Worm (Caenorhabditis elegans) whole organism, early embryonic: ENCODE data around the gene K10C2.2.

Source experiments
- B0310.2 ChIP-seq: sonication (generic microtip); optimal IDR thresholded peaks from 2 replicates; lab custom pipeline; 2016; ENCODE audit warnings: mild to moderate bottlenecking, missing genetic modification characterization, missing compliant biosample characterization
- F13C5.2 ChIP-seq: sonication (generic microtip); optimal IDR thresholded peaks from 2 replicates; lab custom pipeline; 2017; ENCODE audit warnings: mild to moderate bottlenecking, missing genetic modification characterization, inconsistent platforms, missing compliant biosample characterization
- aly-1 ChIP-seq: sonication (generic microtip); optimal IDR thresholded peaks from 2 replicates; lab custom pipeline; 2016; ENCODE audit warnings: missing genetic modification characterization, missing compliant biosample characterization
- ama-1 ChIP-seq: fragments of 150-350 bp; optimal IDR thresholded peaks from 2 replicates; lab custom pipeline; 2014
- ceh-13 ChIP-seq: fragments of 200-800 bp; sonication (Bioruptor generic); optimal IDR thresholded peaks from 2 replicates; lab custom pipeline; 2018; ENCODE audit warnings: mild to moderate bottlenecking, missing genetic modification characterization, missing compliant biosample characterization
- flt-1 ChIP-seq: fragments of 200-800 bp; sonication (Bioruptor generic); IDR thresholded peaks from 2 replicates; pipeline ENCODE4 v1.3.6; 2022; ENCODE audit warnings: missing genetic modification characterization, missing compliant biosample characterization
- hmg-4 ChIP-seq: fragments of 200-800 bp; sonication (Bioruptor generic); optimal IDR thresholded peaks from 2 replicates; lab custom pipeline; 2018; ENCODE audit warnings: mild to moderate bottlenecking, missing genetic modification characterization, missing compliant biosample characterization
- hnd-1 ChIP-seq: sonication (generic microtip); optimal IDR thresholded peaks from 2 replicates; lab custom pipeline; 2016; ENCODE audit warnings: missing genetic modification characterization, missing compliant biosample characterization
- pes-1 ChIP-seq: fragments of 200-800 bp; sonication (Bioruptor generic); IDR thresholded peaks from 2 replicates; pipeline ENCODE4 v1.3.6; 2022; ENCODE audit warnings: missing genetic modification reagents, missing genetic modification characterization, missing compliant biosample characterization
- scrt-1 ChIP-seq: fragments of 200-800 bp; sonication (Bioruptor generic); IDR thresholded peaks from 2 replicates; pipeline ENCODE4 v1.3.6; 2022; ENCODE audit warnings: missing genetic modification characterization, missing compliant biosample characterization
- tbx-37 ChIP-seq: fragments of 200-800 bp; sonication (Bioruptor generic); conservative IDR thresholded peaks from 2 replicates; pipeline ENCODE4 v1.3.6; 2022; ENCODE audit warnings: missing genetic modification reagents, missing genetic modification characterization, missing compliant biosample characterization
- tra-4 ChIP-seq: sonication (generic microtip); optimal IDR thresholded peaks from 2 replicates; lab custom pipeline; 2017; ENCODE audit warnings: missing genetic modification characterization, missing compliant biosample characterization

DNA sequence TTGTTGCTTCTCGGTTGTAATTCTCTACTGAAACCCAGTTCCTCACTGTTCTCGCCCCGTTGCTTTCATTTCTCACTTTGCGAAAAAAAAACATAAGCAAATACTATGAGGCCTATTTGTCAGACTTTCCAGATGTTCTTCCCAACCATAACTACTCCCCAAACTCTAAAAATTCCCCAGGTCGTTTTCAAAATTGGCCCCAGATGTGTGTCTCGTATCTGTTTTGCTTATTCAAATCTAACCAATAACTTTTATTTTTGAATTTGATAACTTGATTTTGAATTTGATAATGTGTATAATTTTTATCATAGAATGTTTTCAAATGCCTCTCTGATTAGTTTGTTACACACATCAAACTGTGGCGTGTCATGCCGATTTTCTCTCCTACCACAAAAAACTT, 25.8 kb downstream of the K10C2.2 start:
- TF ChIP-seq flt-1 (no peak), pes-1 (no peak), hnd-1 (no peak), aly-1 (tag; lab: Kevin White, UChicago) (no peak), tbx-37 (GFP tag; lab: Robert Waterston, UW) (no peak), ama-1 (lab: Kevin White, UChicago) (no peak), hmg-4 (GFP tag; lab: Kevin White, UChicago) (no peak), ceh-13 (GFP tag; lab: Kevin White, UChicago) (no peak), tra-4 (tag; lab: Kevin White, UChicago) (no peak), B0310.2 (tag; lab: Kevin White, UChicago) (no peak), scrt-1 (GFP tag; lab: Robert Waterston, UW) (no peak), F13C5.2 (tag; lab: Kevin White, UChicago) (no peak)
